Worm (Caenorhabditis elegans): ENCODE results near the gene ctsa-1.2.

Gene ctsa-1.2

DNA sequence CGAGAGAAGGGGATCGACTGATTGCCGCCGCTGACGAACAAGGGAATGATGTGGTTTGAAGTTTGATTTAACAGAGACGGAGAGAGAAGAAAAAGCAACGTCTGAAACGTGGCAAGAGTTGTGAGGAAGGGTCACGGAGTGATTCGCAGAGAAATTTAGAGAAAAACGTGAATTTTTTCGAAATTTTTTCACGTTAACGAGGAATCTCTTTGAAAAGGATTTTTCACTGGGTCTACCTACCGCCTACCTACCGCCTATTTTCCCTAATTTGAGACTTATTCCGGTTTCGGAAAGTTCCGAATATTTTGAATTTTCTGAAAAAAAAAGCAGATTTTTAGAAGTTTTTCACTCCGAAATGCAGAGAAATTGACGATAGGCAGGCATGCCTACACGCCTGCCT lies 29.7 kb upstream of the ctsa-1.2 start, which contains the start of gene fcmt-1:
Gene fcmt-1, minus strand, starts transcription at position 101 of the 400 bp plus-strand sequence.
- TF ChIP-seq B0035.1 (tag; optimal IDR thresholded peaks at IDR 0.05) = no peak
- no peak for TF ChIP-seq let-607 (tag; optimal IDR thresholded peaks at IDR 0.05)
- no peak for TF ChIP-seq dox-1 (GFP tag; IDR thresholded peaks at IDR 0.05)
- TF ChIP-seq C17E4.6 (GFP tag; IDR thresholded peaks at IDR 0.05) = no peak
- TF ChIP-seq nhr-80 (tag; optimal IDR thresholded peaks at IDR 0.05) = no peak
- TF ChIP-seq pbrm-1 (GFP tag; IDR thresholded peaks at IDR 0.05) = no peak
- no peak for TF ChIP-seq Y56A3A.18 (GFP tag; IDR thresholded peaks at IDR 0.05)
- no peak for TF ChIP-seq attf-5 (GFP tag; optimal IDR thresholded peaks at IDR 0.05)
- no peak for TF ChIP-seq lsy-27 (tag; optimal IDR thresholded peaks at IDR 0.05; ENCODE audit: borderline replicate concordance, insufficient read depth)
- TF ChIP-seq D2030.7 (GFP tag; IDR thresholded peaks at IDR 0.05) = no peak
- TF ChIP-seq lag-1 (GFP tag; IDR thresholded peaks at IDR 0.05) = no peak
- no peak for TF ChIP-seq T26A5.8 (tag; optimal IDR thresholded peaks at IDR 0.05)
- no peak for TF ChIP-seq mxl-1 (tag; optimal IDR thresholded peaks at IDR 0.05)
- TF ChIP-seq athp-1 (tag; optimal IDR thresholded peaks at IDR 0.05) = no peak

DNA sequence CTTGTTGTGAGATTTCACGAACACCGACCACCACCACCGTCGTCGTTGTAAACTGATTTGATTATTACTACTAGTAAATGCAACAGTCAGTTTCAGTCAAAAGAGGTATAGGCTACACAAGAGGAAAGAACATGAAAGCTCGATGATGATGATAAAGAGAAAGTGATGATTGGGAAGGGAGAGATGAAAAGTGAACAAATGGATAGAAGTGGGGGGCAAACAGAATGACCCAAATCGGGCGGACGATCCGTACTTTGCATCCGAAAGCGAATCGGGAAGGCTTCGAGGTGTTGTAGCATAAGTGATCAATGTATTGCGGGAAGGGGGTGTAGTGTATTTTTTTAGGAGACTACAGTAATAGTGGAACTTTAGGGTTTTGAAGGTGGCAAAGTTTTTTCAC lies 28.4 kb upstream of the ctsa-1.2 start:
- TF ChIP-seq Y67H2A.10 (GFP tag; conservative IDR thresholded peaks at IDR 0.05) (no peak), tbx-9 (tag; optimal IDR thresholded peaks at IDR 0.05; ENCODE audit: borderline replicate concordance) (no peak), lsl-1 (GFP tag; optimal IDR thresholded peaks at IDR 0.05) (no peak), zfh-2 (GFP tag; conservative IDR thresholded peaks at IDR 0.05) (no peak), B0261.1 (tag; optimal IDR thresholded peaks at IDR 0.05) (no peak), Y56A3A.18 (GFP tag; IDR thresholded peaks at IDR 0.05) (no peak), F23B12.7 (tag; optimal IDR thresholded peaks at IDR 0.05; ENCODE audit: insufficient read depth) (no peak), nhr-120 (GFP tag; IDR thresholded peaks at IDR 0.05) (no peak), madf-8 (GFP tag; conservative IDR thresholded peaks at IDR 0.05) (no peak)

DNA sequence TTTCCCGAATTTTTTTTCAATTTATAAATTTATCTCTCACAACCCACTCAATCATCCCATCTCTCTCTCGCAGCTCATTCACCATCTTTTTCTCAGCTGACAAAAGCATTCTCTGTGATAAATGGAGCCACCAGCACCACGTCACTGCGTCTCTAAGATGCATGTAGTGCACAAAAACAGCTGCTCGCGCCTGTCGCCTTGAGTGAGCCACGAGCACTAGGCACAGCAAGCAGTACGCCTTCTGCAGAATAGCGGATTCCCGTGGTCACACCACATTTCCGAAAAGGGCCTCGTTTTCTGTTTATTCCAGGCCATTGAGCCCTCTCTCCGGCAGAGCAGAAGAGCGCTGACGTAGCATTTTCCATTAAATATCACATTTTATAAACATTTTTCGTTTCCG lies 25.6 kb upstream of the ctsa-1.2 start, which contains the start of gene F13D12.10:
Gene F13D12.10, plus strand, starts transcription at position 231 of the 400 bp plus-strand sequence.
- no peak for TF ChIP-seq akir-1 (GFP tag; optimal IDR thresholded peaks at IDR 0.05)
- no peak for TF ChIP-seq Y67H2A.10 (GFP tag; conservative IDR thresholded peaks at IDR 0.05)
- TF ChIP-seq madf-6 (GFP tag; IDR thresholded peaks at IDR 0.05) = no peak
- peak; percentile 47 for TF ChIP-seq somi-1 (GFP tag; optimal IDR thresholded peaks at IDR 0.05)
- TF ChIP-seq rpc-1 (optimal IDR thresholded peaks at IDR 0.05) = no peak
- no peak for TF ChIP-seq rpc-1 (tag; optimal IDR thresholded peaks at IDR 0.05)
- TF ChIP-seq cebp-1 (GFP tag; IDR thresholded peaks at IDR 0.05) = no peak
- TF ChIP-seq cebp-1 (tag; optimal IDR thresholded peaks at IDR 0.05) = peak; percentile 6
- TF ChIP-seq hsf-1 (GFP tag; IDR thresholded peaks at IDR 0.05) = no peak
- peak; percentile 75 for TF ChIP-seq zfh-2 (GFP tag; conservative IDR thresholded peaks at IDR 0.05)

ce11 chrII:11714728-11715127 lies 24.4 kb upstream of the ctsa-1.2 start:
- TF ChIP-seq tbx-9 (tag; optimal IDR thresholded peaks at IDR 0.05; ENCODE audit: borderline replicate concordance) (no peak), snpc-1.1 (tag; optimal IDR thresholded peaks at IDR 0.05; ENCODE audit: insufficient read depth) (peak; percentile 84), let-607 (tag; optimal IDR thresholded peaks at IDR 0.05) (no peak), unc-130 (GFP tag; optimal IDR thresholded peaks at IDR 0.05) (no peak), bed-2 (GFP tag; IDR thresholded peaks at IDR 0.05) (no peak), sdz-38 (tag; optimal IDR thresholded peaks at IDR 0.05) (no peak), snpc-4 (GFP tag; optimal IDR thresholded peaks at IDR 0.05) (peak; percentile 79), snpc-4 (tag; optimal IDR thresholded peaks at IDR 0.05) (peak; percentile 57 to 96 (median 88)), ama-1 (optimal IDR thresholded peaks at IDR 0.05) (no peak), ama-1 (GFP tag; optimal IDR thresholded peaks at IDR 0.05) (no peak), madf-10 (tag; optimal IDR thresholded peaks at IDR 0.05) (no peak), D2030.7 (GFP tag; IDR thresholded peaks at IDR 0.05) (no peak), unc-62 (GFP tag; optimal IDR thresholded peaks at IDR 0.05) (no peak), ceh-27 (GFP tag; optimal IDR thresholded peaks at IDR 0.05) (no peak), ztf-28 (GFP tag; IDR thresholded peaks at IDR 0.05) (no peak), zim-3 (tag; optimal IDR thresholded peaks at IDR 0.05) (no peak), C06A6.2 (GFP tag; conservative IDR thresholded peaks at IDR 0.05) (no peak), rcor-1 (GFP tag; IDR thresholded peaks at IDR 0.05) (no peak), ceh-58 (GFP tag; IDR thresholded peaks at IDR 0.05) (no peak)

All from whole organism, young adult.